Fruit fly (Drosophila melanogaster) whole organism, embryonic: ENCODE measurements around the gene Obp99d.

Experiments used
- ATbp ChIP-seq: fragments of 200-800 bp; sonication (Bioruptor generic); optimal IDR thresholded peaks from 2 replicates; lab custom pipeline; 2017; ENCODE audit warnings: missing biosample characterization, mild to moderate bottlenecking, missing genetic modification characterization, missing genetic modification reagents
- CG10147 ChIP-seq: fragments of 200-800 bp; sonication (Bioruptor generic); optimal IDR thresholded peaks from 2 replicates; lab custom pipeline; 2019; ENCODE audit warnings: missing biosample characterization, mild to moderate bottlenecking, missing genetic modification characterization, moderate library complexity
- CG10565 ChIP-seq: fragments of 200-800 bp; sonication (Bioruptor generic); optimal IDR thresholded peaks from 3 replicates; lab custom pipeline; 2016; ENCODE audit warnings: missing biosample characterization, mild to moderate bottlenecking, missing genetic modification characterization
- CG11456 ChIP-seq: fragments of 200-800 bp; sonication (Bioruptor generic); IDR thresholded peaks from 3 replicates; pipeline ENCODE4 v1.3.6; 2022; ENCODE audit warnings: missing biosample characterization, missing genetic modification characterization
- CG12104 ChIP-seq: fragments of 200-800 bp; sonication (Bioruptor generic); optimal IDR thresholded peaks from 3 replicates; lab custom pipeline; 2016; ENCODE audit warnings: missing biosample characterization, missing genetic modification characterization
- CG12744 ChIP-seq: fragments of 200-800 bp; sonication (Bioruptor generic); optimal IDR thresholded peaks from 2 replicates; lab custom pipeline; 2016; ENCODE audit warnings: missing biosample characterization, missing genetic modification characterization
- CG13296 ChIP-seq: fragments of 200-800 bp; sonication (Bioruptor generic); optimal IDR thresholded peaks from 3 replicates; lab custom pipeline; 2018; ENCODE audit warnings: missing biosample characterization, mild to moderate bottlenecking, missing genetic modification characterization
- CG13624 ChIP-seq: fragments of 200-800 bp; sonication (Bioruptor generic); optimal IDR thresholded peaks from 2 replicates; lab custom pipeline; 2016; ENCODE audit warnings: missing biosample characterization, missing genetic modification characterization
- CG14014 ChIP-seq: fragments of 200-800 bp; sonication (Bioruptor generic); IDR thresholded peaks from 2 replicates; pipeline ENCODE4 v1.3.6; 2022; ENCODE audit warnings: missing biosample characterization, missing genetic modification characterization
- CG14441 ChIP-seq: fragments of 200-800 bp; sonication (Bioruptor generic); IDR thresholded peaks from 2 replicates; pipeline ENCODE4 v1.3.6; 2022; ENCODE audit warnings: missing biosample characterization, missing genetic modification characterization
- CG1647 ChIP-seq: fragments of 200-800 bp; sonication (Bioruptor generic); optimal IDR thresholded peaks from 3 replicates; lab custom pipeline; 2016; ENCODE audit warnings: missing biosample characterization, missing genetic modification characterization
- CG17359 ChIP-seq: fragments of 200-800 bp; sonication (Bioruptor generic); optimal IDR thresholded peaks from 3 replicates; lab custom pipeline; 2018; ENCODE audit warnings: missing biosample characterization, mild to moderate bottlenecking, missing genetic modification characterization, moderate library complexity
- CG17612 ChIP-seq: fragments of 200-800 bp; sonication (Bioruptor generic); IDR thresholded peaks from 2 replicates; pipeline ENCODE4 v1.3.6; 2022; ENCODE audit warnings: missing biosample characterization, missing genetic modification characterization
- CG17829 ChIP-seq: fragments of 200-800 bp; optimal IDR thresholded peaks from 2 replicates; lab custom pipeline; 2019; ENCODE audit warnings: missing biosample characterization, mild to moderate bottlenecking, missing genetic modification characterization, moderate library complexity
- CG3065 ChIP-seq: fragments of 200-800 bp; sonication (Bioruptor generic); optimal IDR thresholded peaks from 2 replicates; lab custom pipeline; 2016; ENCODE audit warnings: missing biosample characterization, missing genetic modification characterization
- CG32772 ChIP-seq: fragments of 200-800 bp; sonication (Bioruptor generic); IDR thresholded peaks from 2 replicates; pipeline ENCODE4 v1.3.6; 2022; ENCODE audit warnings: missing biosample characterization, missing genetic modification characterization
- CG4360 ChIP-seq: fragments of 200-800 bp; sonication (Bioruptor generic); IDR thresholded peaks from 2 replicates; pipeline ENCODE4 v1.3.6; 2022; ENCODE audit warnings: missing biosample characterization, missing genetic modification characterization
- CG7963 ChIP-seq: fragments of 200-800 bp; sonication (Bioruptor generic); IDR thresholded peaks from 3 replicates; pipeline ENCODE4 v1.3.6; 2022; ENCODE audit warnings: missing biosample characterization, missing genetic modification characterization; ENCODE audit not compliant: partially characterized antibody
- Dbx ChIP-seq: fragments of 200-800 bp; sonication (Bioruptor generic); IDR thresholded peaks from 3 replicates; pipeline ENCODE4 v1.3.6; 2022; ENCODE audit warnings: missing biosample characterization, missing genetic modification characterization
- Doc3 ChIP-seq: fragments of 200-800 bp; sonication (Bioruptor generic); IDR thresholded peaks from 3 replicates; pipeline ENCODE4 v1.3.6; 2022; ENCODE audit warnings: missing biosample characterization, missing genetic modification characterization; ENCODE audit not compliant: partially characterized antibody
- Fer1 ChIP-seq: fragments of 200-800 bp; sonication (Bioruptor generic); optimal IDR thresholded peaks from 2 replicates; lab custom pipeline; 2017; ENCODE audit warnings: missing biosample characterization, mild to moderate bottlenecking, missing genetic modification characterization
- Gsc ChIP-seq: fragments of 200-800 bp; sonication (Bioruptor generic); IDR thresholded peaks from 2 replicates; pipeline ENCODE4 v1.3.6; 2022; ENCODE audit warnings: missing biosample characterization, missing genetic modification characterization
- HmgZ ChIP-seq: fragments of 200-800 bp; sonication (Bioruptor generic); optimal IDR thresholded peaks from 2 replicates; lab custom pipeline; 2018; ENCODE audit warnings: missing biosample characterization, mild to moderate bottlenecking, missing genetic modification characterization
- Jarid2 ChIP-seq: fragments of 200-800 bp; sonication (Bioruptor generic); optimal IDR thresholded peaks from 3 replicates; lab custom pipeline; 2017; ENCODE audit warnings: mild to moderate bottlenecking, missing biosample characterization, missing genetic modification reagents, missing genetic modification characterization
- Kr ChIP-seq: fragments of 200-800 bp; sonication (Bioruptor generic); optimal IDR thresholded peaks from 2 replicates; lab custom pipeline; 2017; ENCODE audit warnings: missing biosample characterization, mild to moderate bottlenecking, missing genetic modification characterization
- Lhr ChIP-seq: fragments of 200-800 bp; sonication (Bioruptor generic); optimal IDR thresholded peaks from 3 replicates; lab custom pipeline; 2017; ENCODE audit warnings: mild to moderate bottlenecking, missing biosample characterization, missing genetic modification reagents, missing genetic modification characterization
- MTF-1 ChIP-seq: fragments of 200-800 bp; sonication (Bioruptor generic); optimal IDR thresholded peaks from 2 replicates; lab custom pipeline; 2018; ENCODE audit warnings: missing biosample characterization, mild to moderate bottlenecking, missing genetic modification characterization, borderline replicate concordance
- NC2β ChIP-seq: fragments of 200-800 bp; sonication (Bioruptor generic); optimal IDR thresholded peaks from 2 replicates; lab custom pipeline; 2016; ENCODE audit warnings: missing biosample characterization, missing genetic modification characterization
- Nf-YB ChIP-seq: fragments of 200-800 bp; sonication (Bioruptor generic); optimal IDR thresholded peaks from 3 replicates; lab custom pipeline; 2019; ENCODE audit warnings: missing biosample characterization, mild to moderate bottlenecking, missing genetic modification characterization, moderate library complexity
- NfI ChIP-seq: fragments of 200-800 bp; sonication (Bioruptor generic); optimal IDR thresholded peaks from 3 replicates; lab custom pipeline; 2018; ENCODE audit warnings: missing biosample characterization, mild to moderate bottlenecking, missing genetic modification characterization, moderate library complexity
- Sox102F ChIP-seq: fragments of 200-800 bp; sonication (Bioruptor generic); optimal IDR thresholded peaks from 2 replicates; lab custom pipeline; 2018; ENCODE audit warnings: missing biosample characterization, mild to moderate bottlenecking, missing genetic modification characterization, moderate library complexity
- Ssrp ChIP-seq: fragments of 200-800 bp; sonication (Bioruptor generic); optimal IDR thresholded peaks from 2 replicates; lab custom pipeline; 2018; ENCODE audit warnings: missing biosample characterization, mild to moderate bottlenecking, missing genetic modification characterization, moderate library complexity
- Trl ChIP-seq, 3 experiments: fragments of >200 bp in 2 of 3; fragments of 200-800 bp in 1 of 3; sonication (Bioruptor generic) in 1 of 3; optimal IDR thresholded peaks; 2 replicates in 1 of 3; 3 replicates in 2 of 3; lab custom pipeline; 2016 to 2017; ENCODE audit warnings: missing biosample characterization in 1 of 3, missing genetic modification characterization in 1 of 3
- Xbp1 ChIP-seq: fragments of 200-800 bp; sonication (Bioruptor generic); optimal IDR thresholded peaks from 3 replicates; lab custom pipeline; 2016; ENCODE audit warnings: missing biosample characterization, mild to moderate bottlenecking, missing genetic modification characterization
- ash1 ChIP-seq: fragments of 200-800 bp; sonication (Bioruptor generic); optimal IDR thresholded peaks from 2 replicates; lab custom pipeline; 2018; ENCODE audit warnings: missing biosample characterization, mild to moderate bottlenecking, missing genetic modification characterization
- cas ChIP-seq: fragments of 200-800 bp; sonication (Bioruptor generic); IDR thresholded peaks from 2 replicates; pipeline ENCODE4 v1.3.6; 2022; ENCODE audit warnings: missing biosample characterization, missing genetic modification characterization
- exex ChIP-seq: fragments of 200-800 bp; sonication (Bioruptor generic); optimal IDR thresholded peaks from 4 replicates; lab custom pipeline; 2018; ENCODE audit warnings: missing biosample characterization, mild to moderate bottlenecking, missing genetic modification characterization, moderate library complexity
- gce ChIP-seq: fragments of 200-800 bp; sonication (Bioruptor generic); IDR thresholded peaks from 3 replicates; pipeline ENCODE4 v1.3.6; 2022; ENCODE audit warnings: missing biosample characterization, missing genetic modification characterization
- gem ChIP-seq: fragments of 200-800 bp; sonication (Bioruptor generic); optimal IDR thresholded peaks from 2 replicates; lab custom pipeline; 2019; ENCODE audit warnings: missing biosample characterization, mild to moderate bottlenecking, missing genetic modification characterization, moderate library complexity
- gro ChIP-seq: fragments of 200-800 bp; sonication (Bioruptor generic); optimal IDR thresholded peaks from 2 replicates; lab custom pipeline; 2016; ENCODE audit warnings: missing biosample characterization, missing genetic modification characterization
- hb ChIP-seq: fragments of 200-800 bp; sonication (Bioruptor generic); IDR thresholded peaks from 3 replicates; pipeline ENCODE4 v1.3.6; 2022; ENCODE audit warnings: missing biosample characterization, missing genetic modification characterization; ENCODE audit not compliant: partially characterized antibody
- luna ChIP-seq: fragments of 200-800 bp; sonication (Bioruptor generic); optimal IDR thresholded peaks from 2 replicates; lab custom pipeline; 2016; ENCODE audit warnings: missing biosample characterization, missing genetic modification characterization
- mam ChIP-seq: fragments of 200-800 bp; sonication (Bioruptor generic); optimal IDR thresholded peaks from 3 replicates; lab custom pipeline; 2016; ENCODE audit warnings: missing biosample characterization, missing genetic modification characterization
- nau ChIP-seq: fragments of 200-800 bp; sonication (Bioruptor generic); optimal IDR thresholded peaks from 3 replicates; lab custom pipeline; 2017; ENCODE audit warnings: missing biosample characterization, mild to moderate bottlenecking, missing genetic modification characterization, missing genetic modification reagents
- sens ChIP-seq: fragments of 200-800 bp; sonication (Bioruptor generic); peaks from one replicate; lab custom pipeline; 2016; ENCODE audit warnings: missing biosample characterization, missing genetic modification characterization
- slou ChIP-seq: fragments of 200-800 bp; sonication (Bioruptor generic); optimal IDR thresholded peaks from 3 replicates; lab custom pipeline; 2016; ENCODE audit warnings: missing biosample characterization, missing genetic modification characterization
- tgo ChIP-seq: fragments of 200-800 bp; sonication (Bioruptor generic); IDR thresholded peaks from 3 replicates; pipeline ENCODE4 v1.3.6; 2022; ENCODE audit warnings: missing biosample characterization, missing genetic modification characterization
- tin ChIP-seq: fragments of 200-800 bp; sonication (Bioruptor generic); optimal IDR thresholded peaks from 3 replicates; lab custom pipeline; 2016; ENCODE audit warnings: missing biosample characterization, missing genetic modification characterization
- tx ChIP-seq: fragments of 200-800 bp; sonication (Bioruptor generic); optimal IDR thresholded peaks from 2 replicates; lab custom pipeline; 2016; ENCODE audit warnings: missing biosample characterization, missing genetic modification characterization
- unc-4 ChIP-seq: fragments of 200-800 bp; sonication (Bioruptor generic); IDR thresholded peaks from 2 replicates; pipeline ENCODE4 v1.3.6; 2022; ENCODE audit warnings: missing biosample characterization, missing genetic modification characterization; ENCODE audit not compliant: partially characterized antibody
- wdn ChIP-seq: fragments of 200-800 bp; sonication (Bioruptor generic); IDR thresholded peaks from 2 replicates; pipeline ENCODE4 v1.3.6; 2022; ENCODE audit warnings: missing biosample characterization, missing genetic modification characterization

The Obp99d gene

dm6 chr3R:29763154-29763553 is 48.8 kb downstream of the Obp99d start (continued):
- TF ChIP-seq Sox102F (GFP tag; lab: Kevin White, UChicago) (peak; percentile 54), unc-4 (GFP tag; lab: Robert Waterston, UW) (no peak), Gsc (GFP tag; lab: Robert Waterston, UW) (no peak), sens (GFP tag; lab: Kevin White, UChicago) (peak; percentile 88), Fer1 (no peak), gem (peak; percentile 60), CG12104 (no peak), slou (GFP tag; lab: Kevin White, UChicago) (no peak), Dbx (GFP tag; lab: Robert Waterston, UW) (no peak), HmgZ (tag; lab: Kevin White, UChicago) (no peak), CG14441 (0 out of 2 replicates have a peak, but pooled peaks have one; percentile 21), cas (GFP tag; lab: Robert Waterston, UW) (no peak), CG10565 (no peak), MTF-1 (GFP tag; lab: Kevin White, UChicago) (no peak), Lhr (GFP tag; lab: Kevin White, UChicago) (no peak), CG7963 (GFP tag; lab: Robert Waterston, UW) (no peak), nau (GFP tag; lab: Kevin White, UChicago) (no peak), CG17829 (tag; lab: Kevin White, UChicago) (peak; percentile 0), CG11456 (GFP tag; lab: Robert Waterston, UW) (no peak), gro (no peak), CG13296 (GFP tag; lab: Kevin White, UChicago) (no peak), CG17612 (GFP tag; lab: Robert Waterston, UW) (no peak), CG1647 (GFP tag; lab: Kevin White, UChicago) (no peak), tin (peak; percentile 46), CG13624 (GFP tag; lab: Kevin White, UChicago) (no peak), Trl (optimal IDR thresholded peaks at IDR 0.05; lab: Kevin White, UChicago) (no peak), Trl (GFP tag; optimal IDR thresholded peaks at IDR 0.05; lab: Kevin White, UChicago) (no peak), NC2β (no peak), Kr (GFP tag; lab: Kevin White, UChicago) (no peak), tgo (peak; percentile 37; the same call in 1 of the 3 replicates), CG14014 (peak; percentile 30; the same call in 1 of the 2 replicates), CG17359 (peak; percentile 40), NfI (peak; percentile 16), Ssrp (tag; lab: Kevin White, UChicago) (peak; percentile 8), tx (peak; percentile 5), Xbp1 (GFP tag; lab: Kevin White, UChicago) (peak; percentile 57), hb (no peak), mam (GFP tag; lab: Kevin White, UChicago) (peak; percentile 23), Jarid2 (GFP tag; lab: Kevin White, UChicago) (no peak), exex (no peak), gce (no peak), ATbp (GFP tag; lab: Kevin White, UChicago) (peak; percentile 15), Doc3 (no peak), CG32772 (GFP tag; lab: Robert Waterston, UW) (0 out of 2 replicates have a peak, but pooled peaks have one; percentile 20), Nf-YB (GFP tag; lab: Kevin White, UChicago) (no peak), CG10147 (no peak), luna (GFP tag; lab: Kevin White, UChicago) (no peak), ash1 (GFP tag; lab: Kevin White, UChicago) (no peak), CG12744 (no peak), wdn (no peak), CG3065 (GFP tag; lab: Kevin White, UChicago) (no peak), CG4360 (GFP tag; lab: Robert Waterston, UW) (no peak)
